Worm (Caenorhabditis elegans) whole organism, L1 larva: ENCODE data around the gene str-143.

Experiments
- F16B12.6 ChIP-seq: fragments of 150-350 bp; optimal IDR thresholded peaks from 2 replicates; lab custom pipeline; 2014; ENCODE audit warnings: missing biosample characterization, missing genetic modification characterization
- aly-2 ChIP-seq: fragments of 150-350 bp; optimal IDR thresholded peaks from 2 replicates; lab custom pipeline; 2014; ENCODE audit warnings: missing biosample characterization, missing genetic modification characterization
- ceh-88 ChIP-seq: fragments of 200-800 bp; sonication (Bioruptor generic); IDR thresholded peaks from 2 replicates; pipeline ENCODE4 v1.3.6; 2022; ENCODE audit warnings: missing genetic modification characterization, missing compliant biosample characterization
- ces-1 ChIP-seq: fragments of 150-350 bp; optimal IDR thresholded peaks from 2 replicates; lab custom pipeline; 2014; ENCODE audit warnings: missing biosample characterization, missing genetic modification reagents, missing genetic modification characterization
- efl-1 ChIP-seq, 4 experiments: fragments of 150-350 bp; optimal IDR thresholded peaks in 3 of 4; peaks in 1 of 4; 1 replicate in 1 of 4; 2 replicates in 3 of 4; lab custom pipeline; 2014; ENCODE audit warnings: missing biosample characterization in 2 of 4, missing genetic modification characterization in 2 of 4, missing genetic modification reagents in 2 of 4
- elt-2 ChIP-seq: sonication (generic microtip); optimal IDR thresholded peaks from 2 replicates; lab custom pipeline; 2016; ENCODE audit warnings: missing genetic modification characterization, mild to moderate bottlenecking, inconsistent platforms, missing compliant biosample characterization, missing genetic modification reagents
- fkh-4 ChIP-seq: sonication (generic microtip); optimal IDR thresholded peaks from 2 replicates; lab custom pipeline; 2016; ENCODE audit warnings: missing compliant biosample characterization, missing genetic modification characterization, borderline replicate concordance
- lin-35 ChIP-seq, 2 experiments: fragments of 150-350 bp; optimal IDR thresholded peaks; 2 replicates each; lab custom pipeline; 2014; ENCODE audit warnings: missing biosample characterization in 2 of 2, missing genetic modification characterization in 2 of 2, missing genetic modification reagents in 2 of 2
- nhr-20 ChIP-seq: sonication (generic microtip); optimal IDR thresholded peaks from 2 replicates; lab custom pipeline; 2016; ENCODE audit warnings: mild to moderate bottlenecking, missing genetic modification characterization, missing compliant biosample characterization
- nhr-71 ChIP-seq: sonication (generic microtip); optimal IDR thresholded peaks from 2 replicates; lab custom pipeline; 2016; ENCODE audit warnings: mild to moderate bottlenecking, missing genetic modification characterization, moderate library complexity, missing compliant biosample characterization
- nhr-76 ChIP-seq: sonication (generic microtip); optimal IDR thresholded peaks from 2 replicates; lab custom pipeline; 2017; ENCODE audit warnings: missing biosample characterization, missing genetic modification characterization
- tlp-1 ChIP-seq: fragments of 150-350 bp; optimal IDR thresholded peaks from 2 replicates; lab custom pipeline; 2014; ENCODE audit warnings: missing biosample characterization, missing genetic modification characterization
- ztf-4 ChIP-seq: fragments of 150-350 bp; optimal IDR thresholded peaks from 2 replicates; lab custom pipeline; 2014; ENCODE audit warnings: missing biosample characterization, missing genetic modification characterization

DNA sequence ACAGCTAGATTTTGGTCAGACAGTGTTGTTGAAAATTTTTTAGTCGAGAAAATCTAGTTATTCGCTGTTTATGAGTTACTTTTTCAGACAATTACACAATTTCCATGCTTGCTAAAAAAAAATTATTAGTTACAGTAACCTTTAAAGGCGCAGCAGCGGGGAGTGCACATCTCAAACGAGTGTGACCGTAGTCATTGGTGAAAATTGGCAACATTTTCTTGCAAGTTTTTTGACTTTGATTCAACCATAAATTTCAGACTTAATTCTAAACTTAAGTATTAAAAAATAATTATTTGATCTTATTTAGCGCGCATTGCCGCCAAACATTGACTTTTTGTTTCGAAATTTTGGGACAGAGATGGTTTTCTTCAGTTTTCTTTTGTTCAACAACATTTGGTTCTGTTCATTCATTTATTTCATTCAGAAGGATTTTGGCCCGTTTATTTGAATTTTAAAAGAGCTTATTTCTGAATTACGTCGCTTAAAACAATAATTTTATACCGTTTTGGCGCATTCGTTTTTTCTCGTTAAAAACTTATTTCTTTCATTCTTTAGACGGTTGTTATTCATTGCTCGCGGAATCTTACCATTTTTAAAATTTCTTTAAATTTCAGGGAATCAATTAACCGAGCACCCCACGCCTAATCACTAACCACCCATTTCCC is 40.6 kb downstream of the str-143 start, which contains the start of gene oma-2:
- TF ChIP-seq ztf-4 (no peak), efl-1 (optimal IDR thresholded peaks at IDR 0.05; lab: Kevin White, UChicago) (no peak), efl-1 (GFP tag; optimal IDR thresholded peaks at IDR 0.05 in 1 of 2; lab: Kevin White, UChicago) (no peak), tlp-1 (no peak), fkh-4 (tag; lab: Kevin White, UChicago) (no peak), nhr-20 (tag; lab: Kevin White, UChicago) (no peak), aly-2 (tag; lab: Kevin White, UChicago) (no peak), ceh-88 (GFP tag; lab: Robert Waterston, UW) (no peak), ces-1 (GFP tag; lab: Kevin White, UChicago) (no peak), nhr-76 (tag; lab: Kevin White, UChicago) (no peak), F16B12.6 (tag; lab: Kevin White, UChicago) (no peak), lin-35 (GFP tag; optimal IDR thresholded peaks at IDR 0.05; lab: Kevin White, UChicago) (no peak), elt-2 (no peak), nhr-71 (tag; lab: Kevin White, UChicago) (no peak)
